Worm (Caenorhabditis elegans) whole organism, L3 larva: ENCODE measurements around the gene nhr-37.

Source experiments
- R02D3.7 ChIP-seq: fragments of 150-350 bp; optimal IDR thresholded peaks from 2 replicates; lab custom pipeline; 2014; ENCODE audit warnings: missing biosample characterization, missing genetic modification characterization
- ZK546.5 ChIP-seq: sonication (generic microtip); optimal IDR thresholded peaks from 2 replicates; lab custom pipeline; 2017; ENCODE audit warnings: missing biosample characterization, missing genetic modification characterization
- ceh-16 ChIP-seq: sonication (generic microtip); optimal IDR thresholded peaks from 2 replicates; lab custom pipeline; 2017; ENCODE audit warnings: missing biosample characterization, missing genetic modification characterization
- ceh-28 ChIP-seq: fragments of 150-350 bp; optimal IDR thresholded peaks from 2 replicates; lab custom pipeline; 2014; ENCODE audit warnings: missing biosample characterization, missing genetic modification reagents, missing genetic modification characterization
- ceh-82 ChIP-seq: fragments of 150-350 bp; optimal IDR thresholded peaks from 2 replicates; lab custom pipeline; 2014; ENCODE audit warnings: missing biosample characterization, missing genetic modification characterization
- ceh-9 ChIP-seq: sonication (generic microtip); optimal IDR thresholded peaks from 2 replicates; lab custom pipeline; 2018; ENCODE audit warnings: missing biosample characterization, missing genetic modification characterization
- daf-12 ChIP-seq: fragments of 150-350 bp; optimal IDR thresholded peaks from 2 replicates; lab custom pipeline; 2014; ENCODE audit warnings: missing biosample characterization, missing genetic modification reagents, missing genetic modification characterization
- egl-27 ChIP-seq: sonication (generic microtip); optimal IDR thresholded peaks from 4 replicates; lab custom pipeline; 2017; ENCODE audit warnings: missing biosample characterization, missing genetic modification reagents, missing genetic modification characterization
- egl-5 ChIP-seq: fragments of 150-350 bp; optimal IDR thresholded peaks from 2 replicates; lab custom pipeline; 2017; ENCODE audit warnings: missing biosample characterization, missing genetic modification reagents, missing genetic modification characterization, inconsistent platforms
- elt-1 ChIP-seq: fragments of 150-350 bp; optimal IDR thresholded peaks from 2 replicates; lab custom pipeline; 2014; ENCODE audit warnings: missing biosample characterization, missing genetic modification characterization
- elt-2 ChIP-seq: sonication (generic microtip); optimal IDR thresholded peaks from 2 replicates; lab custom pipeline; 2016; ENCODE audit warnings: missing genetic modification reagents, mild to moderate bottlenecking, missing genetic modification characterization, missing compliant biosample characterization
- elt-3 ChIP-seq, 3 experiments: fragments of 150-350 bp in 1 of 3; sonication (generic microtip) in 2 of 3; optimal IDR thresholded peaks; 2 replicates in 2 of 3; 4 replicates in 1 of 3; lab custom pipeline; 2014 to 2017; ENCODE audit warnings: missing biosample characterization in 3 of 3, missing genetic modification characterization in 3 of 3
- eor-1 ChIP-seq, 2 experiments: fragments of 150-350 bp; optimal IDR thresholded peaks; 2 replicates each; lab custom pipeline; 2014 to 2018; ENCODE audit warnings: missing biosample characterization in 2 of 2, missing genetic modification characterization in 2 of 2
- fkh-10 ChIP-seq: sonication (generic microtip); optimal IDR thresholded peaks from 2 replicates; lab custom pipeline; 2017; ENCODE audit warnings: missing biosample characterization, missing genetic modification reagents, missing genetic modification characterization
- fos-1 ChIP-seq: fragments of 150-350 bp; optimal IDR thresholded peaks from 2 replicates; lab custom pipeline; 2014; ENCODE audit warnings: missing biosample characterization, missing genetic modification characterization
- hmg-11 ChIP-seq: sonication (generic microtip); optimal IDR thresholded peaks from 2 replicates; lab custom pipeline; 2016; ENCODE audit warnings: missing genetic modification characterization, missing compliant biosample characterization
- jun-1 ChIP-seq: fragments of 150-350 bp; optimal IDR thresholded peaks from 2 replicates; lab custom pipeline; 2014; ENCODE audit warnings: missing biosample characterization, missing genetic modification reagents, missing genetic modification characterization
- lin-39 ChIP-seq: fragments of 150-350 bp; optimal IDR thresholded peaks from 2 replicates; lab custom pipeline; 2018; ENCODE audit warnings: missing biosample characterization, missing genetic modification reagents, missing genetic modification characterization
- lsy-12 ChIP-seq: sonication (generic microtip); optimal IDR thresholded peaks from 2 replicates; lab custom pipeline; 2016; ENCODE audit warnings: mild to moderate bottlenecking, missing genetic modification characterization, missing compliant biosample characterization
- mml-1 ChIP-seq: fragments of 150-350 bp; sonication (generic microtip); optimal IDR thresholded peaks from 3 replicates; lab custom pipeline; 2014; ENCODE audit warnings: missing biosample characterization, missing genetic modification characterization
- nfya-1 ChIP-seq: sonication (generic microtip); optimal IDR thresholded peaks from 2 replicates; lab custom pipeline; 2017; ENCODE audit warnings: missing genetic modification characterization, mild to moderate bottlenecking, missing compliant biosample characterization, antibody characterized with exemption, moderate library complexity; ENCODE audit not compliant: insufficient read depth
- nhr-11 ChIP-seq: fragments of 150-350 bp; optimal IDR thresholded peaks from 2 replicates; lab custom pipeline; 2014; ENCODE audit warnings: missing biosample characterization, missing genetic modification characterization
- nhr-12 ChIP-seq: fragments of 150-350 bp; optimal IDR thresholded peaks from 2 replicates; lab custom pipeline; 2014; ENCODE audit warnings: missing biosample characterization, missing genetic modification characterization
- nhr-237 ChIP-seq: fragments of 150-350 bp; optimal IDR thresholded peaks from 2 replicates; lab custom pipeline; 2014; ENCODE audit warnings: missing biosample characterization, missing genetic modification characterization
- nhr-25 ChIP-seq: sonication (generic microtip); optimal IDR thresholded peaks from 2 replicates; lab custom pipeline; 2017; ENCODE audit warnings: missing biosample characterization, missing genetic modification characterization
- nhr-43 ChIP-seq: sonication (generic microtip); optimal IDR thresholded peaks from 2 replicates; lab custom pipeline; 2016; ENCODE audit warnings: mild to moderate bottlenecking, missing genetic modification characterization, missing compliant biosample characterization; ENCODE audit not compliant: poor library complexity, severe bottlenecking
- nhr-67 ChIP-seq: fragments of 150-350 bp; optimal IDR thresholded peaks from 2 replicates; lab custom pipeline; 2014; ENCODE audit warnings: missing biosample characterization, missing genetic modification characterization
- pha-4 ChIP-seq: fragments of 150-350 bp; optimal IDR thresholded peaks from 2 replicates; lab custom pipeline; 2014; ENCODE audit warnings: missing biosample characterization, missing genetic modification reagents, missing genetic modification characterization
- pqm-1 ChIP-seq: fragments of 150-350 bp; optimal IDR thresholded peaks from 2 replicates; lab custom pipeline; 2017; ENCODE audit warnings: missing biosample characterization, missing genetic modification characterization, inconsistent platforms
- sea-2 ChIP-seq: fragments of 150-350 bp; sonication (generic microtip); optimal IDR thresholded peaks from 4 replicates; lab custom pipeline; 2014; ENCODE audit warnings: missing biosample characterization, missing genetic modification reagents, missing genetic modification characterization
- skn-1 ChIP-seq: fragments of 150-350 bp; optimal IDR thresholded peaks from 2 replicates; lab custom pipeline; 2014; ENCODE audit warnings: missing biosample characterization, missing genetic modification characterization
- unc-39 ChIP-seq: sonication (generic microtip); optimal IDR thresholded peaks from 4 replicates; lab custom pipeline; 2017; ENCODE audit warnings: missing biosample characterization, missing genetic modification characterization
- zag-1 ChIP-seq: fragments of 150-350 bp; optimal IDR thresholded peaks from 2 replicates; lab custom pipeline; 2014; ENCODE audit warnings: missing biosample characterization, missing genetic modification characterization
- ztf-11 ChIP-seq: fragments of 150-350 bp; optimal IDR thresholded peaks from 2 replicates; lab custom pipeline; 2014; ENCODE audit warnings: missing biosample characterization, missing genetic modification characterization
- ztf-4 ChIP-seq: fragments of 150-350 bp; optimal IDR thresholded peaks from 2 replicates; lab custom pipeline; 2014; ENCODE audit warnings: missing biosample characterization, missing genetic modification characterization

Gene nhr-37

ce11 chrV:6620809-6621208 lies 1.2 kb upstream of the nhr-37 start:
- TF ChIP-seq nhr-25 (tag; lab: Kevin White, UChicago) (peak; percentile 52), elt-3 (tag; optimal IDR thresholded peaks at IDR 0.05; lab: Kevin White, UChicago) (no peak)

- TF ChIP-seq ztf-4 (tag; lab: Kevin White, UChicago): no peak
- TF ChIP-seq nhr-43 (tag; lab: Kevin White, UChicago): no peak
- TF ChIP-seq pqm-1 (tag; lab: Kevin White, UChicago): no peak
- TF ChIP-seq nhr-25 (tag; lab: Kevin White, UChicago): no peak
- no peak for TF ChIP-seq fos-1 (tag; lab: Kevin White, UChicago)
- no peak for TF ChIP-seq egl-27
- no peak for TF ChIP-seq elt-1 (tag; lab: Kevin White, UChicago)
- TF ChIP-seq jun-1 (tag; lab: Kevin White, UChicago): no peak
- TF ChIP-seq egl-5: no peak
- no peak for TF ChIP-seq ztf-11
- TF ChIP-seq nhr-237 (tag; lab: Kevin White, UChicago): no peak
- TF ChIP-seq daf-12 (tag; lab: Kevin White, UChicago): no peak
- no peak for TF ChIP-seq sea-2 (GFP tag; lab: Kevin White, UChicago)
- TF ChIP-seq skn-1 (tag; lab: Kevin White, UChicago): no peak
- no peak for TF ChIP-seq ceh-82 (tag; lab: Kevin White, UChicago)
- TF ChIP-seq ceh-16 (tag; lab: Kevin White, UChicago): no peak
- no peak for TF ChIP-seq R02D3.7 (tag; lab: Kevin White, UChicago)
- TF ChIP-seq nhr-67 (tag; lab: Kevin White, UChicago): no peak
- no peak for TF ChIP-seq mml-1 (tag; lab: Kevin White, UChicago)
Observed at ce11 chrV:6626244-6626643, 4.2 kb downstream of the nhr-37 start, which contains the start of gene ppt-1. ppt-1 (minus strand) TSS chrV:6626344.

DNA sequence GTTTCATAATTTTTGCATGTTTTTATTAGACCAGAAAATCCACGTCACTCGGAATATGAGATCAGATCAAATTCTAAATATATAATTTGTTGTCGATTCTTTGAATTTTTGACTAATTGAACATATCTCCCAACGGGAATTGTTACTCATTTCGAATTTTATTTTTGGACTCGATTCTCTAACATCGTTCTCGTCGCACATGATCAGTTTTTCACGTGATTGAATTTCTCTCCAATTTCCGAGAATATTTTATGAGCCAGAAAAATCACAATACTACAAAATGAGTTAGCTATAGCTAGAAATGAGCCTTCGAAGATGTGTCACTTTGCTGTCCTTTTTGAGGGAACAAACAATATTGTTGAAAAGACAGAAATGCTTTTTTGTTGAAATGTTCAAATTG lies 8.8 kb downstream of the nhr-37 start:
- TF ChIP-seq lsy-12 (tag; lab: Kevin White, UChicago) (no peak), nhr-67 (tag; lab: Kevin White, UChicago) (no peak), eor-1 (tag; optimal IDR thresholded peaks at IDR 0.05; lab: Kevin White, UChicago) (no peak), ceh-9 (tag; lab: Kevin White, UChicago) (no peak), unc-39 (tag; lab: Kevin White, UChicago) (no peak), R02D3.7 (tag; lab: Kevin White, UChicago) (no peak), lin-39 (tag; lab: Kevin White, UChicago) (no peak), ceh-28 (tag; lab: Kevin White, UChicago) (no peak), nfya-1 (tag; lab: Kevin White, UChicago) (no peak), hmg-11 (no peak), fkh-10 (GFP tag; lab: Kevin White, UChicago) (peak; percentile 13), pha-4 (tag; lab: Kevin White, UChicago) (no peak), nhr-11 (tag; lab: Kevin White, UChicago) (peak; percentile 70), elt-1 (tag; lab: Kevin White, UChicago) (no peak)

ce11 chrV:6631866-6632265 lies 9.9 kb downstream of the nhr-37 start:
- TF ChIP-seq zag-1 (tag; lab: Kevin White, UChicago): no peak
- TF ChIP-seq ZK546.5 (tag; lab: Kevin White, UChicago): no peak
- TF ChIP-seq nhr-67 (tag; lab: Kevin White, UChicago): no peak
- TF ChIP-seq mml-1 (tag; lab: Kevin White, UChicago): no peak
- no peak for TF ChIP-seq R02D3.7 (tag; lab: Kevin White, UChicago)
- TF ChIP-seq unc-39 (tag; lab: Kevin White, UChicago): no peak
- TF ChIP-seq elt-2 (tag; lab: Kevin White, UChicago): no peak

DNA sequence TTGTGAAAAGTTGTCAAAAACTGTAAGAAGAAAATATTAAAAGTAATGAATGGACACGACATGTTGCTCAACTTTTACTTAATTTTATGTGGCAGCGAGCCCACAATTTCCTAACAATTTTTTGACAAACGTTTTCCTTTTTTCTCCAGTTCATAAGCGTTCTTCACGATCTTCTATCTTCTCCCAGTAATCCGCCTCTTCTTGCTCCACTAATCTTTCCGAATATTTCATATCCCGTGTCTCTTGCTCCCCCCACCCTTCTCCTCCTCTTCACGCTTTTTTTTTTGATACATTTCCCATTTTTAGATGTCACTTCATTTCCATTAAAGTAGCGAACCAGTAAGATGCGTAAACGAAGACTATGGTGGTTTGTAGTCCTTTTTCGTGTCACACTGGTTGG lies 10.9 kb downstream of the nhr-37 start, which contains the start of gene scd-2:
Gene scd-2 (plus strand): TSS at position 301 of the 400 bp plus-strand sequence.
- TF ChIP-seq nhr-12 (no peak), sea-2 (GFP tag; lab: Kevin White, UChicago) (no peak), hmg-11 (no peak), lin-39 (tag; lab: Kevin White, UChicago) (no peak)
